Fruit fly (Drosophila melanogaster): ENCODE results near the gene CG5391.

The CG5391 gene

dm6 chr3R:22328665-22329350 lies 5.1 kb downstream of the CG5391 start, which contains the start of gene CG7080:
Gene CG7080 (plus strand): TSS chr3R:22329300.
- peak; percentile 48 for TF ChIP-seq CG1603 (tag; optimal IDR thresholded peaks at IDR 0.05)
- peak; percentile 21 for TF ChIP-seq Blimp-1 (GFP tag; optimal IDR thresholded peaks at IDR 0.05)
- no peak for TF ChIP-seq Camta (GFP tag; optimal IDR thresholded peaks at IDR 0.05)
- no peak for TF ChIP-seq CG11560 (tag; IDR thresholded peaks at IDR 0.05)
- TF ChIP-seq CG14441 (GFP tag; IDR thresholded peaks at IDR 0.05), result peak; percentile 29; the same call in 1 of the 2 replicates
- TF ChIP-seq CG32772 (GFP tag; IDR thresholded peaks at IDR 0.05), result 0 out of 2 replicates have a peak, but pooled peaks have one; percentile 41
- TF ChIP-seq CG30403 (GFP tag; optimal IDR thresholded peaks at IDR 0.05), result peak; percentile 29
- peak in 1 of 2 experiments; percentile 12 for TF ChIP-seq Eip74EF (GFP tag; optimal IDR thresholded peaks at IDR 0.05)
- peak; percentile 21 for TF ChIP-seq CG15269 (tag; optimal IDR thresholded peaks at IDR 0.05)
- TF ChIP-seq unpg (GFP tag; optimal IDR thresholded peaks at IDR 0.05), result peak; percentile 41
- no peak for TF ChIP-seq mirr (GFP tag; optimal IDR thresholded peaks at IDR 0.05)
- peak; percentile 72 for TF ChIP-seq CG11504 (tag; optimal IDR thresholded peaks at IDR 0.05)
- no peak for TF ChIP-seq CG13123 (GFP tag; optimal IDR thresholded peaks at IDR 0.05)
- no peak for TF ChIP-seq Mad (GFP tag; optimal IDR thresholded peaks at IDR 0.05)
- TF ChIP-seq vvl (GFP tag; IDR thresholded peaks at IDR 0.05), result no peak
- peak; percentile 38 for TF ChIP-seq ATbp (GFP tag; optimal IDR thresholded peaks at IDR 0.05)
- TF ChIP-seq CG8388 (GFP tag; optimal IDR thresholded peaks at IDR 0.05), result peak; percentile 1
- TF ChIP-seq lmd (GFP tag; IDR thresholded peaks at IDR 0.05), result peak; percentile 31; the same call in 1 of the 2 replicates
- no peak for TF ChIP-seq CG4282 (GFP tag; optimal IDR thresholded peaks at IDR 0.05)
- peak; percentile 34 for TF ChIP-seq CG13424 (tag; optimal IDR thresholded peaks at IDR 0.05)
- peak; percentile 7 for TF ChIP-seq nmo (GFP tag; optimal IDR thresholded peaks at IDR 0.05)
- TF ChIP-seq CG18262 (tag; optimal IDR thresholded peaks at IDR 0.05), result peak; percentile 31
- peak; percentile 42; the same call in 1 of the 3 replicates for TF ChIP-seq row (GFP tag; IDR thresholded peaks at IDR 0.05)
- TF ChIP-seq gem (tag; optimal IDR thresholded peaks at IDR 0.05), result peak; percentile 66
- no peak for TF ChIP-seq Tbp (GFP tag; optimal IDR thresholded peaks at IDR 0.05)
- no peak for TF ChIP-seq CG3163 (GFP tag; optimal IDR thresholded peaks at IDR 0.05)
- 0 out of 2 replicates have a peak, but pooled peaks have one; percentile 20 for TF ChIP-seq esg (GFP tag; conservative IDR thresholded peaks at IDR 0.05)
- TF ChIP-seq prd (optimal IDR thresholded peaks at IDR 0.05), result no peak
- peak; percentile 25; the same call in 1 of the 3 replicates for TF ChIP-seq prd (GFP tag; IDR thresholded peaks at IDR 0.05)
- TF ChIP-seq Sox102F (GFP tag; optimal IDR thresholded peaks at IDR 0.05), result peak; percentile 74
- peak; percentile 1 for TF ChIP-seq nau (GFP tag; optimal IDR thresholded peaks at IDR 0.05)
- no peak for TF ChIP-seq cg (GFP tag; optimal IDR thresholded peaks at IDR 0.05)
- 0 out of 3 replicates have a peak, but pooled peaks have one; percentile 32 for TF ChIP-seq CG17361 (GFP tag; IDR thresholded peaks at IDR 0.05)
- TF ChIP-seq CG31441 (GFP tag; IDR thresholded peaks at IDR 0.05), result peak; percentile 66
- peak; percentile 31 for TF ChIP-seq CG2678 (tag; optimal IDR thresholded peaks at IDR 0.05)
- no peak for TF ChIP-seq CG11696 (GFP tag; IDR thresholded peaks at IDR 0.05)
- TF ChIP-seq stc (GFP tag; IDR thresholded peaks at IDR 0.05), result peak; percentile 62
- TF ChIP-seq Atf3 (GFP tag; optimal IDR thresholded peaks at IDR 0.05), result no peak
- TF ChIP-seq CG7839 (tag; optimal IDR thresholded peaks at IDR 0.05), result peak; percentile 27
- no peak for TF ChIP-seq Aef1 (GFP tag; IDR thresholded peaks at IDR 0.05)
- TF ChIP-seq sisA (GFP tag; IDR thresholded peaks at IDR 0.05), result 0 out of 2 replicates have a peak, but pooled peaks have one; percentile 25
- peak; percentile 19 for TF ChIP-seq Asciz (GFP tag; optimal IDR thresholded peaks at IDR 0.05)
- peak; percentile 34 for TF ChIP-seq Sox100B (GFP tag; optimal IDR thresholded peaks at IDR 0.05)
- peak; percentile 54 for TF ChIP-seq CG17359 (tag; optimal IDR thresholded peaks at IDR 0.05)
- no peak for TF ChIP-seq CG3995 (GFP tag; optimal IDR thresholded peaks at IDR 0.05)
- 0 out of 2 replicates have a peak, but pooled peaks have one; percentile 25 for TF ChIP-seq CG6689 (GFP tag; IDR thresholded peaks at IDR 0.05)
- TF ChIP-seq H15 (GFP tag; IDR thresholded peaks at IDR 0.05), result 0 out of 3 replicates have a peak, but pooled peaks have one; percentile 14
- TF ChIP-seq CG17829 (tag; optimal IDR thresholded peaks at IDR 0.05), result no peak
- TF ChIP-seq pnt (GFP tag; optimal IDR thresholded peaks at IDR 0.05), result no peak

Data from whole organism, embryonic.